Worm (Caenorhabditis elegans) whole organism, early embryonic: ENCODE results near the gene F41E6.17.
"Not testable (repeated sequence)": the region's sequence is repeated elsewhere in the genome, so short reads cannot be mapped to it uniquely, and the experiment has no call there.

ENCODE experiments used
- B0310.2 ChIP-seq: sonication (generic microtip); optimal IDR thresholded peaks from 2 replicates; lab custom pipeline; 2016; ENCODE audit warnings: mild to moderate bottlenecking, missing genetic modification characterization, missing compliant biosample characterization
- F13C5.2 ChIP-seq: sonication (generic microtip); optimal IDR thresholded peaks from 2 replicates; lab custom pipeline; 2017; ENCODE audit warnings: mild to moderate bottlenecking, missing genetic modification characterization, inconsistent platforms, missing compliant biosample characterization
- aly-1 ChIP-seq: sonication (generic microtip); optimal IDR thresholded peaks from 2 replicates; lab custom pipeline; 2016; ENCODE audit warnings: missing genetic modification characterization, missing compliant biosample characterization
- ama-1 ChIP-seq: fragments of 150-350 bp; optimal IDR thresholded peaks from 2 replicates; lab custom pipeline; 2014
- ceh-13 ChIP-seq: fragments of 200-800 bp; sonication (Bioruptor generic); optimal IDR thresholded peaks from 2 replicates; lab custom pipeline; 2018; ENCODE audit warnings: mild to moderate bottlenecking, missing genetic modification characterization, missing compliant biosample characterization
- ceh-36 ChIP-seq: sonication (generic microtip); optimal IDR thresholded peaks from 2 replicates; lab custom pipeline; 2016; ENCODE audit warnings: missing genetic modification characterization, inconsistent platforms, missing compliant biosample characterization
- ets-7 ChIP-seq: sonication (generic microtip); optimal IDR thresholded peaks from 2 replicates; lab custom pipeline; 2016; ENCODE audit warnings: missing genotype, missing genetic modification characterization, missing compliant biosample characterization
- flt-1 ChIP-seq: fragments of 200-800 bp; sonication (Bioruptor generic); IDR thresholded peaks from 2 replicates; pipeline ENCODE4 v1.3.6; 2022; ENCODE audit warnings: missing genetic modification characterization, missing compliant biosample characterization
- hmbx-1 ChIP-seq: sonication (generic microtip); optimal IDR thresholded peaks from 2 replicates; lab custom pipeline; 2016; ENCODE audit warnings: mild to moderate bottlenecking, missing genetic modification characterization, missing compliant biosample characterization
- hmg-4 ChIP-seq: fragments of 200-800 bp; sonication (Bioruptor generic); optimal IDR thresholded peaks from 2 replicates; lab custom pipeline; 2018; ENCODE audit warnings: mild to moderate bottlenecking, missing genetic modification characterization, missing compliant biosample characterization
- hnd-1 ChIP-seq: sonication (generic microtip); optimal IDR thresholded peaks from 2 replicates; lab custom pipeline; 2016; ENCODE audit warnings: missing genetic modification characterization, missing compliant biosample characterization
- pes-1 ChIP-seq: fragments of 200-800 bp; sonication (Bioruptor generic); IDR thresholded peaks from 2 replicates; pipeline ENCODE4 v1.3.6; 2022; ENCODE audit warnings: missing genetic modification reagents, missing genetic modification characterization, missing compliant biosample characterization
- scrt-1 ChIP-seq: fragments of 200-800 bp; sonication (Bioruptor generic); IDR thresholded peaks from 2 replicates; pipeline ENCODE4 v1.3.6; 2022; ENCODE audit warnings: missing genetic modification characterization, missing compliant biosample characterization
- sea-1 ChIP-seq: fragments of 200-800 bp; sonication (Bioruptor generic); conservative IDR thresholded peaks from 2 replicates; pipeline ENCODE4 v1.3.6; 2022; ENCODE audit warnings: missing genetic modification characterization, missing compliant biosample characterization
- tbx-11 ChIP-seq: fragments of 200-800 bp; sonication (Bioruptor generic); IDR thresholded peaks from 2 replicates; pipeline ENCODE4 v1.3.6; 2022; ENCODE audit warnings: missing genetic modification characterization, missing compliant biosample characterization
- tbx-37 ChIP-seq: fragments of 200-800 bp; sonication (Bioruptor generic); conservative IDR thresholded peaks from 2 replicates; pipeline ENCODE4 v1.3.6; 2022; ENCODE audit warnings: missing genetic modification reagents, missing genetic modification characterization, missing compliant biosample characterization
- tra-4 ChIP-seq: sonication (generic microtip); optimal IDR thresholded peaks from 2 replicates; lab custom pipeline; 2017; ENCODE audit warnings: missing genetic modification characterization, missing compliant biosample characterization

Gene F41E6.17

ce11 chrV:8623754-8624153 lies at the start of gene F41E6.17:
F41E6.17 (plus strand) TSS chrV:8624101.
- no peak for TF ChIP-seq flt-1 (GFP tag; lab: Robert Waterston, UW)
- TF ChIP-seq sea-1 (GFP tag; lab: Robert Waterston, UW), result no peak
- TF ChIP-seq pes-1 (GFP tag; lab: Robert Waterston, UW), result no peak
- no peak for TF ChIP-seq scrt-1
- no peak for TF ChIP-seq hnd-1 (tag; lab: Kevin White, UChicago)
- no peak for TF ChIP-seq tra-4 (tag; lab: Kevin White, UChicago)
- no peak for TF ChIP-seq hmg-4 (GFP tag; lab: Kevin White, UChicago)
- TF ChIP-seq F13C5.2 (tag; lab: Kevin White, UChicago), result no peak
- TF ChIP-seq aly-1 (tag; lab: Kevin White, UChicago), result no peak
- no peak for TF ChIP-seq tbx-11 (GFP tag; lab: Robert Waterston, UW)
- TF ChIP-seq tbx-37 (GFP tag; lab: Robert Waterston, UW), result no peak
- no peak for TF ChIP-seq B0310.2 (tag; lab: Kevin White, UChicago)
- TF ChIP-seq hmbx-1, result no peak
- no peak for TF ChIP-seq ceh-13 (GFP tag; lab: Kevin White, UChicago)
- no peak for TF ChIP-seq ceh-36 (tag; lab: Kevin White, UChicago)
- TF ChIP-seq ets-7 (tag; lab: Kevin White, UChicago), result no peak

- TF ChIP-seq tbx-11 (GFP tag; lab: Robert Waterston, UW); ceh-13 (GFP tag; lab: Kevin White, UChicago); hmbx-1: not testable (repeated sequence)
Measured at ce11 chrV:8574762-8575161, 49.1 kb upstream of the F41E6.17 start, which contains the start of gene F25G6.1. F25G6.1 (plus strand) TSS chrV:8575062.

- TF ChIP-seq ceh-36 (tag; lab: Kevin White, UChicago), result no peak
- TF ChIP-seq tra-4 (tag; lab: Kevin White, UChicago), result no peak
- TF ChIP-seq ama-1 (lab: Kevin White, UChicago), result no peak
- no peak for TF ChIP-seq pes-1 (GFP tag; lab: Robert Waterston, UW)
- no peak for TF ChIP-seq tbx-37 (GFP tag; lab: Robert Waterston, UW)
- TF ChIP-seq F13C5.2 (tag; lab: Kevin White, UChicago), result no peak
- TF ChIP-seq ets-7 (tag; lab: Kevin White, UChicago), result no peak
- no peak for TF ChIP-seq aly-1 (tag; lab: Kevin White, UChicago)
- TF ChIP-seq scrt-1, result no peak
- no peak for TF ChIP-seq B0310.2 (tag; lab: Kevin White, UChicago)
- TF ChIP-seq tbx-11 (GFP tag; lab: Robert Waterston, UW), result no peak
- TF ChIP-seq ceh-13 (GFP tag; lab: Kevin White, UChicago), result no peak
- no peak for TF ChIP-seq flt-1 (GFP tag; lab: Robert Waterston, UW)
Measured at ce11 chrV:8580961-8581360, 42.9 kb upstream of the F41E6.17 start, which contains the start of gene C10B5.1. C10B5.1 (plus strand) TSS chrV:8581261.

ce11 chrV:8586472-8586871 lies 37.4 kb upstream of the F41E6.17 start:
- TF ChIP-seq F13C5.2 (tag; lab: Kevin White, UChicago) (no peak), ets-7 (tag; lab: Kevin White, UChicago) (no peak), hmg-4 (GFP tag; lab: Kevin White, UChicago) (no peak), ceh-13 (GFP tag; lab: Kevin White, UChicago) (no peak)

- TF ChIP-seq sea-1 (GFP tag; lab: Robert Waterston, UW), result no peak
- no peak for TF ChIP-seq tbx-37 (GFP tag; lab: Robert Waterston, UW)
- no peak for TF ChIP-seq ets-7 (tag; lab: Kevin White, UChicago)
- no peak for TF ChIP-seq aly-1 (tag; lab: Kevin White, UChicago)
- no peak for TF ChIP-seq B0310.2 (tag; lab: Kevin White, UChicago)
- TF ChIP-seq F13C5.2 (tag; lab: Kevin White, UChicago), result no peak
- TF ChIP-seq hmg-4 (GFP tag; lab: Kevin White, UChicago), result no peak
- TF ChIP-seq scrt-1, result no peak
- no peak for TF ChIP-seq ceh-36 (tag; lab: Kevin White, UChicago)
- TF ChIP-seq pes-1 (GFP tag; lab: Robert Waterston, UW), result no peak
- TF ChIP-seq hmbx-1, result no peak
- TF ChIP-seq hnd-1 (tag; lab: Kevin White, UChicago), result no peak
- TF ChIP-seq tra-4 (tag; lab: Kevin White, UChicago), result no peak
- no peak for TF ChIP-seq ceh-13 (GFP tag; lab: Kevin White, UChicago)
- no peak for TF ChIP-seq ama-1 (lab: Kevin White, UChicago)
Measured at ce11 chrV:8586920-8587319, 37.0 kb upstream of the F41E6.17 start.

- no peak for TF ChIP-seq aly-1 (tag; lab: Kevin White, UChicago)
- no peak for TF ChIP-seq flt-1 (GFP tag; lab: Robert Waterston, UW)
- no peak for TF ChIP-seq ceh-36 (tag; lab: Kevin White, UChicago)
- TF ChIP-seq ama-1 (lab: Kevin White, UChicago), result no peak
- no peak for TF ChIP-seq F13C5.2 (tag; lab: Kevin White, UChicago)
- no peak for TF ChIP-seq pes-1 (GFP tag; lab: Robert Waterston, UW)
- TF ChIP-seq hnd-1 (tag; lab: Kevin White, UChicago), result no peak
- TF ChIP-seq tbx-11 (GFP tag; lab: Robert Waterston, UW), result no peak
- TF ChIP-seq hmbx-1, result no peak
- TF ChIP-seq ets-7 (tag; lab: Kevin White, UChicago), result no peak
- no peak for TF ChIP-seq scrt-1
- no peak for TF ChIP-seq B0310.2 (tag; lab: Kevin White, UChicago)
- TF ChIP-seq tbx-37 (GFP tag; lab: Robert Waterston, UW), result no peak
Measured at ce11 chrV:8588079-8588478, 35.8 kb upstream of the F41E6.17 start, which contains the start of gene C10B5.3. C10B5.3 (minus strand) TSS chrV:8588179.

ce11 chrV:8592691-8593307 lies 31.1 kb upstream of the F41E6.17 start:
- TF ChIP-seq ceh-13 (GFP tag; lab: Kevin White, UChicago) (no peak), tbx-11 (GFP tag; lab: Robert Waterston, UW) (no peak), hmg-4 (GFP tag; lab: Kevin White, UChicago) (no peak), ets-7 (tag; lab: Kevin White, UChicago) (no peak), pes-1 (GFP tag; lab: Robert Waterston, UW) (no peak), B0310.2 (tag; lab: Kevin White, UChicago) (no peak), ama-1 (lab: Kevin White, UChicago) (no peak), tbx-37 (GFP tag; lab: Robert Waterston, UW) (no peak), tra-4 (tag; lab: Kevin White, UChicago) (no peak), sea-1 (GFP tag; lab: Robert Waterston, UW) (no peak), flt-1 (GFP tag; lab: Robert Waterston, UW) (no peak), hnd-1 (tag; lab: Kevin White, UChicago) (no peak), aly-1 (tag; lab: Kevin White, UChicago) (no peak)
